Worm (Caenorhabditis elegans): ENCODE measurements around the gene ptp-2.

ptp-2 gene

ce11 chrII:5918149-5918697 lies at the start of gene ptp-2:
Gene ptp-2 (plus strand): TSS chrII:5918647.
- TF ChIP-seq ZK546.5 (tag; optimal IDR thresholded peaks at IDR 0.05) (no peak), lin-15B (tag; optimal IDR thresholded peaks at IDR 0.05) (peak; percentile 43), pha-4 (tag; optimal IDR thresholded peaks at IDR 0.05) (peak; percentile 51), egl-27 (tag; optimal IDR thresholded peaks at IDR 0.05) (no peak), nhr-43 (tag; optimal IDR thresholded peaks at IDR 0.05; ENCODE audit: poor library complexity, severe bottlenecking) (peak; percentile 33), nfya-1 (tag; optimal IDR thresholded peaks at IDR 0.05; ENCODE audit: insufficient read depth) (peak; percentile 47), nhr-23 (tag; optimal IDR thresholded peaks at IDR 0.05) (peak; percentile 41), elt-2 (tag; optimal IDR thresholded peaks at IDR 0.05) (peak; percentile 0), elt-3 (tag; optimal IDR thresholded peaks at IDR 0.05) (no peak), hmg-11 (tag; optimal IDR thresholded peaks at IDR 0.05) (peak; percentile 11), snpc-4 (tag; optimal IDR thresholded peaks at IDR 0.05) (no peak)

- TF ChIP-seq lin-39 (tag; optimal IDR thresholded peaks at IDR 0.05) (peak; percentile 74), elt-1 (tag; optimal IDR thresholded peaks at IDR 0.05) (no peak), nfya-1 (tag; optimal IDR thresholded peaks at IDR 0.05; ENCODE audit: insufficient read depth) (peak; percentile 13), zag-1 (tag; optimal IDR thresholded peaks at IDR 0.05) (no peak), egl-5 (tag; optimal IDR thresholded peaks at IDR 0.05) (peak; percentile 47), nhr-237 (tag; optimal IDR thresholded peaks at IDR 0.05) (no peak), ama-1 (optimal IDR thresholded peaks at IDR 0.05) (no peak), egl-27 (tag; optimal IDR thresholded peaks at IDR 0.05) (no peak), fkh-2 (tag; optimal IDR thresholded peaks at IDR 0.05) (no peak), snpc-4 (tag; optimal IDR thresholded peaks at IDR 0.05) (no peak), ceh-82 (tag; optimal IDR thresholded peaks at IDR 0.05) (no peak), fkh-10 (GFP tag; optimal IDR thresholded peaks at IDR 0.05) (no peak), jun-1 (tag; optimal IDR thresholded peaks at IDR 0.05) (no peak), nhr-76 (tag; optimal IDR thresholded peaks at IDR 0.05) (no peak), sea-2 (GFP tag; optimal IDR thresholded peaks at IDR 0.05) (no peak), ZK546.5 (tag; optimal IDR thresholded peaks at IDR 0.05) (no peak), R02D3.7 (tag; optimal IDR thresholded peaks at IDR 0.05) (no peak), ztf-11 (tag; optimal IDR thresholded peaks at IDR 0.05) (no peak), ztf-4 (tag; optimal IDR thresholded peaks at IDR 0.05) (no peak), pqm-1 (tag; optimal IDR thresholded peaks at IDR 0.05) (no peak), mdl-1 (tag; optimal IDR thresholded peaks at IDR 0.05) (no peak), nhr-28 (tag; optimal IDR thresholded peaks at IDR 0.05) (no peak), daf-12 (tag; optimal IDR thresholded peaks at IDR 0.05) (no peak), nhr-67 (tag; optimal IDR thresholded peaks at IDR 0.05) (no peak), pha-4 (tag; optimal IDR thresholded peaks at IDR 0.05) (no peak), elt-3 (tag; optimal IDR thresholded peaks at IDR 0.05) (no peak)
Measured at ce11 chrII:5871508-5871907, 46.9 kb upstream of the ptp-2 start.

- TF ChIP-seq pha-4 (tag; optimal IDR thresholded peaks at IDR 0.05) = no peak
- TF ChIP-seq elt-2 (tag; optimal IDR thresholded peaks at IDR 0.05) = peak; percentile 75
- no peak for TF ChIP-seq ceh-82 (tag; optimal IDR thresholded peaks at IDR 0.05)
Measured at ce11 chrII:5872414-5872813, 46.0 kb upstream of the ptp-2 start.

- TF ChIP-seq pqm-1 (tag; optimal IDR thresholded peaks at IDR 0.05) (peak; percentile 34), fkh-2 (tag; optimal IDR thresholded peaks at IDR 0.05) (no peak), elt-2 (tag; optimal IDR thresholded peaks at IDR 0.05) (peak; percentile 93), tbx-2 (tag; optimal IDR thresholded peaks at IDR 0.05) (no peak), ceh-28 (tag; optimal IDR thresholded peaks at IDR 0.05) (no peak), mml-1 (tag; optimal IDR thresholded peaks at IDR 0.05) (no peak), pha-4 (tag; optimal IDR thresholded peaks at IDR 0.05) (peak; percentile 35), lin-39 (tag; optimal IDR thresholded peaks at IDR 0.05) (peak; percentile 46), lin-15B (tag; optimal IDR thresholded peaks at IDR 0.05) (peak; percentile 47), nfya-1 (tag; optimal IDR thresholded peaks at IDR 0.05; ENCODE audit: insufficient read depth) (peak; percentile 28), ama-1 (optimal IDR thresholded peaks at IDR 0.05) (peak; percentile 40)
Measured at ce11 chrII:5873564-5874070, 44.8 kb upstream of the ptp-2 start, which contains the start of gene tex-2. Gene tex-2 (minus strand): TSS chrII:5873614.

Data from whole organism, L3 larva.